Worm (Caenorhabditis elegans): ENCODE results near the gene ddl-1.

DNA sequence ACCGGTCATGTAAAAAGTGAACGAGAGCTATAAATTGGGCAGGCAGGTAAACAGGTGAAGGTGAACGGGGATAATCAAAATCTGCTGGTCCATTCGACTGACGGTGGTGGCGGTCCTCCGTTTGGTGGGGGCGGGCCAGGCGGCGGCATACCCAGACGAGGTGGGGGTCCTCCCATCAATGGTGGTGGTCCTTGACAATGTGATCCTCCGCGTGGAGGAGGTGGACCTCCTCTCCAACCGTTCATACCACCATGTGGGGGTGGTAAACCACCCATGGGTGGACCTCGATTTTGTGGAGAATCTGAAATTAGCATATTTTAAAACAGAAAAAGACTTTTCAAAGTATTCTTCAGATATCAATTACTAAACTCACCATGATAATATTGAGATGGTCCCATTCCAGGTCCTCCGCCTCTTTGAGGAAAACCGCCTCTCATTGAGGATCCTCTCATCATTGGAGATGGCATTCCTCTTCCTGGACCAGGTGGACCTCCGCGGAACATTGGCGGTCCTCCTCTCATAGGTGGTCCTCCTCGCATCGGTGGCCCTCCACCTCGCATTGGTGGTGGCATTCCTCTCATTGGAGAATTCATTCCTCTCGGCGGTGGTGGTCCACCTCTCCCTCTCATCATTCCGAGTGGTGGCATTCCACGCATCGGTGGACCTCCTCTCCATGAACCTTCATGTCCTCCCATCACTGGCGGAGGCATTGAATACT, 7.7 kb downstream of the ddl-1 start:
- TF ChIP-seq him-1 (tag; optimal IDR thresholded peaks at IDR 0.05), result no peak
- no peak for TF ChIP-seq dao-5 (tag; optimal IDR thresholded peaks at IDR 0.05)

All from whole organism, L4/young adult.